Worm (Caenorhabditis elegans) whole organism, mixed stage, embryonic: ENCODE results near the gene Y22D7AL.15.

Experiments
- blmp-1 ChIP-seq: fragments of 150-350 bp; optimal IDR thresholded peaks from 2 replicates; lab custom pipeline; 2014; ENCODE audit warnings: missing biosample characterization, missing genetic modification characterization
- drap-1 ChIP-seq: fragments of 200-800 bp; sonication (Bioruptor generic); optimal IDR thresholded peaks from 3 replicates; lab custom pipeline; 2018; ENCODE audit warnings: mild to moderate bottlenecking, missing genetic modification characterization, missing compliant biosample characterization
- elt-3 ChIP-seq: fragments of 150-350 bp; optimal IDR thresholded peaks from 2 replicates; lab custom pipeline; 2014; ENCODE audit warnings: missing biosample characterization, missing genetic modification characterization
- ham-2 ChIP-seq: fragments of 200-800 bp; sonication (Bioruptor generic); optimal IDR thresholded peaks from 2 replicates; lab custom pipeline; 2018; ENCODE audit warnings: mild to moderate bottlenecking, missing genetic modification characterization, missing compliant biosample characterization
- mep-1 ChIP-seq: fragments of 150-350 bp; optimal IDR thresholded peaks from 2 replicates; lab custom pipeline; 2017; ENCODE audit warnings: missing biosample characterization, missing genetic modification reagents, missing genetic modification characterization, inconsistent platforms
- nhr-12 ChIP-seq: fragments of 150-350 bp; optimal IDR thresholded peaks from 2 replicates; lab custom pipeline; 2014; ENCODE audit warnings: missing biosample characterization, missing genetic modification characterization
- nhr-76 ChIP-seq: sonication (generic microtip); optimal IDR thresholded peaks from 2 replicates; lab custom pipeline; 2017; ENCODE audit warnings: missing biosample characterization, missing genetic modification characterization
- pha-4 ChIP-seq: fragments of 150-350 bp; optimal IDR thresholded peaks from 2 replicates; lab custom pipeline; 2018; ENCODE audit warnings: missing biosample characterization, missing genetic modification reagents, missing genetic modification characterization
- sem-2 ChIP-seq: fragments of 200-800 bp; sonication (Bioruptor generic); optimal IDR thresholded peaks from 2 replicates; lab custom pipeline; 2018; ENCODE audit warnings: mild to moderate bottlenecking, missing genetic modification characterization, missing compliant biosample characterization
- snpc-4 ChIP-seq: fragments of 150-350 bp; optimal IDR thresholded peaks from 2 replicates; lab custom pipeline; 2014; ENCODE audit warnings: missing biosample characterization, missing genetic modification characterization
- unc-39 ChIP-seq: fragments of 150-350 bp; optimal IDR thresholded peaks from 2 replicates; lab custom pipeline; 2014; ENCODE audit warnings: missing biosample characterization, missing genetic modification characterization
- unc-62 ChIP-seq: fragments of 150-350 bp; optimal IDR thresholded peaks from 2 replicates; lab custom pipeline; 2014; ENCODE audit warnings: missing biosample characterization, missing genetic modification reagents, missing genetic modification characterization

- TF ChIP-seq blmp-1 (tag; lab: Kevin White, UChicago) (no peak), drap-1 (GFP tag; lab: Kevin White, UChicago) (no peak), mep-1 (no peak), sem-2 (GFP tag; lab: Kevin White, UChicago) (no peak), ham-2 (GFP tag; lab: Kevin White, UChicago) (no peak), nhr-76 (no peak), unc-62 (GFP tag; lab: Kevin White, UChicago) (no peak), unc-39 (no peak), pha-4 (no peak), elt-3 (no peak), snpc-4 (no peak), nhr-12 (tag; lab: Kevin White, UChicago) (no peak)
Observed at ce11 chrIII:1663056-1663455, 3.4 kb upstream of the Y22D7AL.15 start.
